Worm (Caenorhabditis elegans) whole organism, late embryonic: Measurements from ENCODE around the gene oxi-1.

Experiments used
- ama-1 ChIP-seq: fragments of 150-350 bp; optimal IDR thresholded peaks from 2 replicates; lab custom pipeline; 2014
- ceh-45 ChIP-seq: fragments of 200-800 bp; sonication (Bioruptor generic); IDR thresholded peaks from 2 replicates; pipeline ENCODE4 v1.3.6; 2022; ENCODE audit warnings: missing genetic modification reagents, missing genetic modification characterization, missing compliant biosample characterization
- dve-1 ChIP-seq: sonication (generic microtip); optimal IDR thresholded peaks from 2 replicates; lab custom pipeline; 2017; ENCODE audit warnings: antibody characterized with exemption, mild to moderate bottlenecking, missing genetic modification characterization, missing compliant biosample characterization
- elt-2 ChIP-seq: sonication (generic microtip); optimal IDR thresholded peaks from 2 replicates; lab custom pipeline; 2016; ENCODE audit warnings: missing genetic modification reagents, missing genetic modification characterization, missing compliant biosample characterization
- rnt-1 ChIP-seq: sonication (generic microtip); optimal IDR thresholded peaks from 2 replicates; lab custom pipeline; 2016; ENCODE audit warnings: missing genetic modification characterization, missing compliant biosample characterization
- unc-86 ChIP-seq: sonication (generic microtip); optimal IDR thresholded peaks from 2 replicates; lab custom pipeline; 2016; ENCODE audit warnings: missing genetic modification characterization, missing compliant biosample characterization

- TF ChIP-seq dve-1 (tag; lab: Kevin White, UChicago) (no peak), elt-2 (tag; lab: Kevin White, UChicago) (no peak), rnt-1 (tag; lab: Kevin White, UChicago) (no peak), ceh-45 (no peak), unc-86 (tag; lab: Kevin White, UChicago) (no peak), ama-1 (lab: Kevin White, UChicago) (no peak)
Observed at ce11 chrIII:10895817-10896413, 37.8 kb downstream of the oxi-1 start, which contains the start of gene com-1.
